Worm (Caenorhabditis elegans) whole organism, L3 larva: ENCODE measurements around the gene hel-1.

Experiments used
- daf-12 ChIP-seq: fragments of 150-350 bp; optimal IDR thresholded peaks from 2 replicates; lab custom pipeline; 2014; ENCODE audit warnings: missing biosample characterization, missing genetic modification reagents, missing genetic modification characterization
- elt-2 ChIP-seq: sonication (generic microtip); optimal IDR thresholded peaks from 2 replicates; lab custom pipeline; 2016; ENCODE audit warnings: missing genetic modification reagents, mild to moderate bottlenecking, missing genetic modification characterization, missing compliant biosample characterization
- mdl-1 ChIP-seq: fragments of 150-350 bp; optimal IDR thresholded peaks from 2 replicates; lab custom pipeline; 2014; ENCODE audit warnings: missing biosample characterization, missing genetic modification characterization
- nfya-1 ChIP-seq: sonication (generic microtip); optimal IDR thresholded peaks from 2 replicates; lab custom pipeline; 2017; ENCODE audit warnings: missing genetic modification characterization, mild to moderate bottlenecking, missing compliant biosample characterization, antibody characterized with exemption, moderate library complexity; ENCODE audit not compliant: insufficient read depth
- nhr-23 ChIP-seq: fragments of 150-350 bp; optimal IDR thresholded peaks from 2 replicates; lab custom pipeline; 2014; ENCODE audit warnings: missing biosample characterization, missing genetic modification reagents, missing genetic modification characterization
- nhr-237 ChIP-seq: fragments of 150-350 bp; optimal IDR thresholded peaks from 2 replicates; lab custom pipeline; 2014; ENCODE audit warnings: missing biosample characterization, missing genetic modification characterization
- nhr-76 ChIP-seq: fragments of 150-350 bp; sonication (generic microtip); optimal IDR thresholded peaks from 5 replicates; lab custom pipeline; 2014; ENCODE audit warnings: missing biosample characterization, missing genetic modification characterization
- skn-1 ChIP-seq: fragments of 150-350 bp; optimal IDR thresholded peaks from 2 replicates; lab custom pipeline; 2014; ENCODE audit warnings: missing biosample characterization, missing genetic modification characterization
- snpc-4 ChIP-seq: fragments of 150-350 bp; optimal IDR thresholded peaks from 2 replicates; lab custom pipeline; 2014; ENCODE audit warnings: missing biosample characterization, missing genetic modification characterization
- unc-62 ChIP-seq: fragments of 150-350 bp; sonication (generic microtip); optimal IDR thresholded peaks from 4 replicates; lab custom pipeline; 2014; ENCODE audit warnings: missing biosample characterization, missing genetic modification reagents, missing genetic modification characterization

ce11 chrII:8314768-8315167 lies 13.9 kb downstream of the hel-1 start:
- TF ChIP-seq elt-2 (tag; lab: Kevin White, UChicago) (no peak), nhr-237 (tag; lab: Kevin White, UChicago) (no peak), skn-1 (tag; lab: Kevin White, UChicago) (no peak), nfya-1 (tag; lab: Kevin White, UChicago) (no peak), snpc-4 (tag; lab: Kevin White, UChicago) (no peak), mdl-1 (tag; lab: Kevin White, UChicago) (no peak), nhr-76 (tag; lab: Kevin White, UChicago) (no peak), daf-12 (tag; lab: Kevin White, UChicago) (no peak), nhr-23 (tag; lab: Kevin White, UChicago) (no peak), unc-62 (GFP tag; lab: Kevin White, UChicago) (no peak)
